Fruit fly (Drosophila melanogaster): ENCODE data around the gene CG6769.

CG6769 gene

dm6 chrX:17856458-17857277 is 4.1 kb upstream of the CG6769 start, which contains the start of gene Srx (continued):
- TF ChIP-seq z (GFP tag; IDR thresholded peaks at IDR 0.05): no peak
- no peak for TF ChIP-seq Camta (GFP tag; optimal IDR thresholded peaks at IDR 0.05)
- TF ChIP-seq ssp (GFP tag; IDR thresholded peaks at IDR 0.05): no peak
- no peak for TF ChIP-seq tin (GFP tag; optimal IDR thresholded peaks at IDR 0.05)
- no peak for TF ChIP-seq CG2202 (tag; optimal IDR thresholded peaks at IDR 0.05)
- no peak for TF ChIP-seq CG33213 (GFP tag; optimal IDR thresholded peaks at IDR 0.05)
- TF ChIP-seq pzg (GFP tag; optimal IDR thresholded peaks at IDR 0.05): peak; percentile 52
- TF ChIP-seq ATbp (GFP tag; optimal IDR thresholded peaks at IDR 0.05): peak; percentile 42
- TF ChIP-seq CG12769 (tag; optimal IDR thresholded peaks at IDR 0.05): no peak
- no peak for TF ChIP-seq CG18619 (GFP tag; optimal IDR thresholded peaks at IDR 0.05)
- peak; percentile 68 for TF ChIP-seq Ets65A (GFP tag)
- TF ChIP-seq Hmr (GFP tag; optimal IDR thresholded peaks at IDR 0.05): peak; percentile 2
- TF ChIP-seq slp2 (GFP tag; optimal IDR thresholded peaks at IDR 0.05): no peak
- TF ChIP-seq yki (optimal IDR thresholded peaks at IDR 0.05): no peak
- TF ChIP-seq fd102C (GFP tag; optimal IDR thresholded peaks at IDR 0.05): no peak
- no peak for TF ChIP-seq Lim3 (GFP tag; IDR thresholded peaks at IDR 0.05)
- no peak for TF ChIP-seq fd64A (GFP tag; optimal IDR thresholded peaks at IDR 0.05)
- TF ChIP-seq CG10654 (GFP tag; optimal IDR thresholded peaks at IDR 0.05): no peak
- TF ChIP-seq CG9437 (GFP tag; optimal IDR thresholded peaks at IDR 0.05): peak; percentile 41
- TF ChIP-seq Doc2 (GFP tag; IDR thresholded peaks at IDR 0.05): no peak
- peak; percentile 1 for TF ChIP-seq CG17186 (GFP tag; optimal IDR thresholded peaks at IDR 0.05)
- no peak for TF ChIP-seq Ravus (GFP tag; IDR thresholded peaks at IDR 0.05)
- TF ChIP-seq Sry-β (GFP tag; optimal IDR thresholded peaks at IDR 0.05): no peak
- TF ChIP-seq HLH54F (GFP tag; optimal IDR thresholded peaks at IDR 0.05): peak; percentile 26
- TF ChIP-seq CG8359 (GFP tag; optimal IDR thresholded peaks at IDR 0.05; ENCODE audit: borderline replicate concordance): no peak
- TF ChIP-seq BEAF-32 (GFP tag; optimal IDR thresholded peaks at IDR 0.05): peak; percentile 42
- TF ChIP-seq CG9215 (GFP tag; IDR thresholded peaks at IDR 0.05): peak; percentile 37; the same call in 1 of the 2 replicates
- no peak for TF ChIP-seq CG2712 (tag; optimal IDR thresholded peaks at IDR 0.05)
- TF ChIP-seq dati (GFP tag; IDR thresholded peaks at IDR 0.05): no peak
- TF ChIP-seq psq (GFP tag; optimal IDR thresholded peaks at IDR 0.05): no peak
- TF ChIP-seq Taf1 (GFP tag; IDR thresholded peaks at IDR 0.05): no peak
- no peak for TF ChIP-seq CG11247 (GFP tag; IDR thresholded peaks at IDR 0.05)
- no peak for TF ChIP-seq Dip2 (GFP tag; IDR thresholded peaks at IDR 0.05)
- TF ChIP-seq CG9797 (GFP tag; optimal IDR thresholded peaks at IDR 0.05): no peak
- TF ChIP-seq CG31441 (GFP tag; IDR thresholded peaks at IDR 0.05): 0 out of 2 replicates have a peak, but pooled peaks have one; percentile 25
- no peak for TF ChIP-seq CG13123 (GFP tag; optimal IDR thresholded peaks at IDR 0.05)
- TF ChIP-seq HLH4C (GFP tag; IDR thresholded peaks at IDR 0.05; ENCODE audit: partially characterized antibody): no peak
- no peak for TF ChIP-seq ftz-f1 (GFP tag; optimal IDR thresholded peaks at IDR 0.05)
- TF ChIP-seq CG13296 (GFP tag; optimal IDR thresholded peaks at IDR 0.05): peak; percentile 25
- TF ChIP-seq salm (tag; optimal IDR thresholded peaks at IDR 0.05): no peak
- peak; percentile 24 for TF ChIP-seq CG7839 (tag; optimal IDR thresholded peaks at IDR 0.05)
- TF ChIP-seq Nf-YC (tag; optimal IDR thresholded peaks at IDR 0.05): peak; percentile 67
- TF ChIP-seq tio (GFP tag; optimal IDR thresholded peaks at IDR 0.05): no peak
- TF ChIP-seq NC2β (GFP tag; optimal IDR thresholded peaks at IDR 0.05): no peak
- peak; percentile 30 for TF ChIP-seq CG2120 (GFP tag; optimal IDR thresholded peaks at IDR 0.05)
- TF ChIP-seq CG10366 (GFP tag; IDR thresholded peaks at IDR 0.05): no peak
- peak; percentile 44 for TF ChIP-seq CG13424 (tag; optimal IDR thresholded peaks at IDR 0.05)
- peak; percentile 43; the same call in 2 of the 3 replicates for TF ChIP-seq row (GFP tag; IDR thresholded peaks at IDR 0.05)
- TF ChIP-seq sug (tag; optimal IDR thresholded peaks at IDR 0.05): peak; percentile 94
- no peak for TF ChIP-seq jing (GFP tag; optimal IDR thresholded peaks at IDR 0.05)

Data from whole organism, embryonic.